Worm (Caenorhabditis elegans) whole organism, late embryonic: ENCODE results near the gene F36H5.9.

Experiments used
- ama-1 ChIP-seq: fragments of 150-350 bp; optimal IDR thresholded peaks from 2 replicates; lab custom pipeline; 2014
- ceh-9 ChIP-seq: sonication (generic microtip); optimal IDR thresholded peaks from 2 replicates; lab custom pipeline; 2016; ENCODE audit warnings: mild to moderate bottlenecking, missing genetic modification characterization, inconsistent platforms, missing compliant biosample characterization
- dve-1 ChIP-seq: sonication (generic microtip); optimal IDR thresholded peaks from 2 replicates; lab custom pipeline; 2017; ENCODE audit warnings: antibody characterized with exemption, mild to moderate bottlenecking, missing genetic modification characterization, missing compliant biosample characterization
- ets-4 ChIP-seq: sonication (generic microtip); optimal IDR thresholded peaks from 2 replicates; lab custom pipeline; 2016; ENCODE audit warnings: missing genetic modification characterization, missing compliant biosample characterization
- fkh-6 ChIP-seq: sonication (generic microtip); optimal IDR thresholded peaks from 2 replicates; lab custom pipeline; 2016; ENCODE audit warnings: missing genetic modification characterization, missing compliant biosample characterization
- pqm-1 ChIP-seq: sonication (generic microtip); optimal IDR thresholded peaks from 2 replicates; lab custom pipeline; 2016; ENCODE audit warnings: missing genetic modification characterization, missing compliant biosample characterization
- rnt-1 ChIP-seq: sonication (generic microtip); optimal IDR thresholded peaks from 2 replicates; lab custom pipeline; 2016; ENCODE audit warnings: missing genetic modification characterization, missing compliant biosample characterization
- tbx-7 ChIP-seq: sonication (generic microtip); optimal IDR thresholded peaks from 2 replicates; lab custom pipeline; 2016; ENCODE audit warnings: missing genotype, missing genetic modification characterization, missing compliant biosample characterization

ce11 chrII:1722394-1722793 is 30.5 kb downstream of the F36H5.9 start, which contains the start of the genes fbxb-5 and btb-8:
- no peak for TF ChIP-seq rnt-1
- TF ChIP-seq pqm-1 (tag; lab: Kevin White, UChicago): no peak
- no peak for TF ChIP-seq dve-1 (tag; lab: Kevin White, UChicago)
- TF ChIP-seq fkh-6 (tag; lab: Kevin White, UChicago): no peak
- TF ChIP-seq tbx-7 (tag; lab: Kevin White, UChicago): no peak
- TF ChIP-seq ceh-9 (tag; lab: Kevin White, UChicago): no peak
- no peak for TF ChIP-seq ets-4 (tag; lab: Kevin White, UChicago)
- TF ChIP-seq ama-1 (lab: Kevin White, UChicago): no peak
